Worm (Caenorhabditis elegans): ENCODE measurements around the gene dnj-8.

- no peak for TF ChIP-seq elt-3 (tag; optimal IDR thresholded peaks at IDR 0.05)
- no peak for TF ChIP-seq ceh-82 (tag; optimal IDR thresholded peaks at IDR 0.05)
- no peak for TF ChIP-seq unc-62 (GFP tag; optimal IDR thresholded peaks at IDR 0.05)
- no peak for TF ChIP-seq lin-13 (GFP tag; optimal IDR thresholded peaks at IDR 0.05)
- TF ChIP-seq nhr-12 (tag; optimal IDR thresholded peaks at IDR 0.05) = no peak
- no peak for TF ChIP-seq ets-5 (GFP tag; IDR thresholded peaks at IDR 0.05)
Measured at ce11 chrII:6560291-6560690, 37.6 kb downstream of the dnj-8 start.
